ENCODE assay signal across 8 worm cellular contexts in genomic region chrV:9247416-9247815, ce11.
TF ChIP-seq lines count a peak whose summit lies in the region.

No protein-coding gene starts in this region.

TF ChIP-seq in whole organism, L1 larva, 84 proteins besides CTCF, POLR2A, EP300 and RAD21 (continues in another document):
- TF ChIP-seq lin-14 (GFP tag; optimal IDR thresholded peaks at IDR 0.05; lab: Kevin White, UChicago) (peak; percentile 85), pag-3 (tag; optimal IDR thresholded peaks at IDR 0.05; lab: Kevin White, UChicago; ENCODE audit: borderline replicate concordance, insufficient read depth) (peak; percentile 86), elt-2 (tag; optimal IDR thresholded peaks at IDR 0.05; lab: Kevin White, UChicago) (no peak), unc-98 (GFP tag; IDR thresholded peaks at IDR 0.05; lab: Robert Waterston, UW) (no peak), lin-35 (GFP tag; optimal IDR thresholded peaks at IDR 0.05; lab: Kevin White, UChicago) (peak in 1 of 2 experiments; percentile 0), efl-1 (optimal IDR thresholded peaks at IDR 0.05; lab: Kevin White, UChicago) (peak; percentile 16 to 34), efl-1 (GFP tag; optimal IDR thresholded peaks at IDR 0.05 in 1 of 2; lab: Kevin White, UChicago) (no peak), dpl-1 (GFP tag; optimal IDR thresholded peaks at IDR 0.05; lab: Kevin White, UChicago) (no peak), dsc-1 (tag; optimal IDR thresholded peaks at IDR 0.05; lab: Kevin White, UChicago) (peak; percentile 26), nhr-19 (GFP tag; conservative IDR thresholded peaks at IDR 0.05; lab: Robert Waterston, UW) (peak; percentile 35), mdl-1 (tag; optimal IDR thresholded peaks at IDR 0.05; lab: Kevin White, UChicago) (peak in 1 of 2 experiments; percentile 34)

TF ChIP-seq in whole organism, L2 larva, 48 proteins besides CTCF, POLR2A, EP300 and RAD21 (continues in another document):
- TF ChIP-seq C34F6.9 (tag; optimal IDR thresholded peaks at IDR 0.05; lab: Kevin White, UChicago) (peak; percentile 53), zag-1 (tag; optimal IDR thresholded peaks at IDR 0.05; lab: Kevin White, UChicago) (no peak), unc-39 (tag; optimal IDR thresholded peaks at IDR 0.05; lab: Kevin White, UChicago) (no peak), gmeb-1 (tag; optimal IDR thresholded peaks at IDR 0.05; lab: Kevin White, UChicago) (no peak), nhr-129 (tag; optimal IDR thresholded peaks at IDR 0.05; lab: Kevin White, UChicago) (peak; percentile 75), mdl-1 (tag; optimal IDR thresholded peaks at IDR 0.05; lab: Kevin White, UChicago) (peak in 1 of 2 experiments; percentile 25), skn-1 (tag; optimal IDR thresholded peaks at IDR 0.05; lab: Kevin White, UChicago) (no peak), snpc-4 (tag; optimal IDR thresholded peaks at IDR 0.05; lab: Kevin White, UChicago) (no peak), unc-62 (GFP tag; optimal IDR thresholded peaks at IDR 0.05; lab: Kevin White, UChicago) (no peak), ceh-82 (tag; optimal IDR thresholded peaks at IDR 0.05; lab: Kevin White, UChicago) (no peak), nhr-23 (tag; optimal IDR thresholded peaks at IDR 0.05; lab: Kevin White, UChicago) (no peak), R02D3.7 (tag; optimal IDR thresholded peaks at IDR 0.05; lab: Kevin White, UChicago) (no peak)

TF ChIP-seq in whole organism, L3 larva, 47 proteins besides CTCF, POLR2A, EP300 and RAD21:
- TF ChIP-seq ztf-11 (tag; optimal IDR thresholded peaks at IDR 0.05; lab: Kevin White, UChicago), result no peak
- TF ChIP-seq hmg-11 (tag; optimal IDR thresholded peaks at IDR 0.05; lab: Kevin White, UChicago), result peak; percentile 37
- peak; percentile 56 for TF ChIP-seq lin-39 (tag; optimal IDR thresholded peaks at IDR 0.05; lab: Kevin White, UChicago)
- TF ChIP-seq lin-15B (tag; optimal IDR thresholded peaks at IDR 0.05; lab: Kevin White, UChicago), result no peak
- TF ChIP-seq nfya-1 (tag; optimal IDR thresholded peaks at IDR 0.05; lab: Kevin White, UChicago; ENCODE audit: insufficient read depth), result peak; percentile 43

TF ChIP-seq in whole organism, L4 larva, 104 proteins besides CTCF, POLR2A, EP300 and RAD21 (continues in another document):
- peak in 1 of 2 experiments; percentile 25 for TF ChIP-seq mdl-1 (tag; optimal IDR thresholded peaks at IDR 0.05; lab: Kevin White, UChicago)
- peak; percentile 52 for TF ChIP-seq hlh-11 (tag; optimal IDR thresholded peaks at IDR 0.05; lab: Kevin White, UChicago)
- peak; percentile 47; the same call in 1 of the 2 replicates for TF ChIP-seq hmg-1.1 (GFP tag; IDR thresholded peaks at IDR 0.05; lab: Robert Waterston, UW)
- no peak for TF ChIP-seq ceh-28 (tag; optimal IDR thresholded peaks at IDR 0.05; lab: Kevin White, UChicago)
- TF ChIP-seq unc-62 (GFP tag; optimal IDR thresholded peaks at IDR 0.05 in 1 of 2; lab: Kevin White, UChicago), result peak in 1 of 2 experiments; percentile 83
- TF ChIP-seq unc-62 (tag; optimal IDR thresholded peaks at IDR 0.05; lab: Kevin White, UChicago), result no peak
- TF ChIP-seq hlh-30 (tag; optimal IDR thresholded peaks at IDR 0.05; lab: Kevin White, UChicago; ENCODE audit: insufficient read depth), result peak; percentile 52
- no peak for TF ChIP-seq F49E8.2 (tag; optimal IDR thresholded peaks at IDR 0.05; lab: Kevin White, UChicago; ENCODE audit: borderline replicate concordance)
- no peak for TF ChIP-seq F26F4.8 (GFP tag; conservative IDR thresholded peaks at IDR 0.05; lab: Robert Waterston, UW)
- no peak for TF ChIP-seq zip-2 (tag; optimal IDR thresholded peaks at IDR 0.05; lab: Kevin White, UChicago)
- TF ChIP-seq aha-1 (tag; lab: Kevin White, UChicago), result peak; percentile 11
- no peak for TF ChIP-seq ctbp-1 (GFP tag; IDR thresholded peaks at IDR 0.05; lab: Robert Waterston, UW)
- TF ChIP-seq vab-7 (GFP tag; IDR thresholded peaks at IDR 0.05; lab: Robert Waterston, UW), result no peak

TF ChIP-seq in whole organism, early embryonic, 17 proteins besides CTCF, POLR2A, EP300 and RAD21:
- peak; percentile 39 for TF ChIP-seq F13C5.2 (tag; optimal IDR thresholded peaks at IDR 0.05; lab: Kevin White, UChicago)
- TF ChIP-seq hnd-1 (tag; optimal IDR thresholded peaks at IDR 0.05; lab: Kevin White, UChicago), result no peak
- no peak for TF ChIP-seq aly-1 (tag; optimal IDR thresholded peaks at IDR 0.05; lab: Kevin White, UChicago)

TF ChIP-seq in whole organism, late embryonic, 69 proteins besides CTCF, POLR2A, EP300 and RAD21:
- TF ChIP-seq ceh-18 (tag; optimal IDR thresholded peaks at IDR 0.05; lab: Kevin White, UChicago) (peak; percentile 60), ceh-31 (tag; optimal IDR thresholded peaks at IDR 0.05; lab: Kevin White, UChicago) (peak; percentile 72), hlh-30 (tag; optimal IDR thresholded peaks at IDR 0.05; lab: Kevin White, UChicago; ENCODE audit: insufficient read depth) (peak; percentile 14), tbx-2 (tag; optimal IDR thresholded peaks at IDR 0.05; lab: Kevin White, UChicago) (peak; percentile 46), ceh-34 (tag; optimal IDR thresholded peaks at IDR 0.05; lab: Kevin White, UChicago) (peak; percentile 46), nhr-232 (tag; optimal IDR thresholded peaks at IDR 0.05; lab: Kevin White, UChicago) (no peak), ztf-16 (tag; optimal IDR thresholded peaks at IDR 0.05; lab: Kevin White, UChicago) (no peak), unc-42 (tag; optimal IDR thresholded peaks at IDR 0.05; lab: Kevin White, UChicago) (peak; percentile 5), pax-1 (tag; optimal IDR thresholded peaks at IDR 0.05; lab: Kevin White, UChicago) (peak; percentile 23), nfya-1 (tag; optimal IDR thresholded peaks at IDR 0.05; lab: Kevin White, UChicago) (peak; percentile 35), unc-3 (GFP tag; conservative IDR thresholded peaks at IDR 0.05; lab: Robert Waterston, UW) (no peak), unc-3 (tag; optimal IDR thresholded peaks at IDR 0.05; lab: Kevin White, UChicago) (no peak)

TF ChIP-seq in whole organism, mixed stage, embryonic, 35 proteins besides CTCF, POLR2A, EP300 and RAD21:
- TF ChIP-seq unc-62 (GFP tag; optimal IDR thresholded peaks at IDR 0.05; lab: Kevin White, UChicago) (peak; percentile 44), unc-120 (tag; optimal IDR thresholded peaks at IDR 0.05; lab: Kevin White, UChicago; ENCODE audit: poor library complexity, severe bottlenecking) (peak; percentile 91), snpc-4 (tag; optimal IDR thresholded peaks at IDR 0.05; lab: Kevin White, UChicago) (no peak), drap-1 (GFP tag; optimal IDR thresholded peaks at IDR 0.05; lab: Kevin White, UChicago) (peak; percentile 33), cnd-1 (tag; optimal IDR thresholded peaks at IDR 0.05; lab: Kevin White, UChicago) (peak; percentile 47), hlh-1 (tag; optimal IDR thresholded peaks at IDR 0.05; lab: Kevin White, UChicago) (peak; percentile 80), unc-39 (tag; optimal IDR thresholded peaks at IDR 0.05; lab: Kevin White, UChicago) (no peak)

TF ChIP-seq in whole organism, young adult, 124 proteins besides CTCF, POLR2A, EP300 and RAD21:
- TF ChIP-seq F49E8.2 (tag; optimal IDR thresholded peaks at IDR 0.05; lab: Kevin White, UChicago; ENCODE audit: insufficient read depth) (no peak), hmg-1.2 (GFP tag; IDR thresholded peaks at IDR 0.05; lab: Robert Waterston, UW) (peak; percentile 60; the same call in 1 of the 2 replicates)
